Worm (Caenorhabditis elegans) whole organism, L3 larva: ENCODE measurements around the gene F45H10.5.

Source experiments
- fkh-2 ChIP-seq: fragments of 150-350 bp; optimal IDR thresholded peaks from 2 replicates; lab custom pipeline; 2014; ENCODE audit warnings: missing biosample characterization, missing genetic modification reagents, missing genetic modification characterization
- hmg-11 ChIP-seq: sonication (generic microtip); optimal IDR thresholded peaks from 2 replicates; lab custom pipeline; 2016; ENCODE audit warnings: missing genetic modification characterization, missing compliant biosample characterization
- mdl-1 ChIP-seq: fragments of 150-350 bp; optimal IDR thresholded peaks from 2 replicates; lab custom pipeline; 2014; ENCODE audit warnings: missing biosample characterization, missing genetic modification characterization
- nhr-237 ChIP-seq: fragments of 150-350 bp; optimal IDR thresholded peaks from 2 replicates; lab custom pipeline; 2014; ENCODE audit warnings: missing biosample characterization, missing genetic modification characterization
- unc-62 ChIP-seq: fragments of 150-350 bp; sonication (generic microtip); optimal IDR thresholded peaks from 4 replicates; lab custom pipeline; 2014; ENCODE audit warnings: missing biosample characterization, missing genetic modification reagents, missing genetic modification characterization
- zag-1 ChIP-seq: fragments of 150-350 bp; optimal IDR thresholded peaks from 2 replicates; lab custom pipeline; 2014; ENCODE audit warnings: missing biosample characterization, missing genetic modification characterization

- TF ChIP-seq zag-1 (tag; lab: Kevin White, UChicago), result no peak
- TF ChIP-seq nhr-237 (tag; lab: Kevin White, UChicago), result no peak
- TF ChIP-seq unc-62 (GFP tag; lab: Kevin White, UChicago), result no peak
- TF ChIP-seq mdl-1 (tag; lab: Kevin White, UChicago), result no peak
- TF ChIP-seq fkh-2 (tag; lab: Kevin White, UChicago), result no peak
- TF ChIP-seq hmg-11, result no peak
Measured at ce11 chrII:13500582-13500981, 1.1 kb upstream of the F45H10.5 start.
